Worm (Caenorhabditis elegans): ENCODE measurements around the gene Y25C1A.8.

ce11 chrII:3109533-3109932, 32.8 kb upstream of the Y25C1A.8 start:
- TF ChIP-seq him-1 (tag; optimal IDR thresholded peaks at IDR 0.05) = no peak
- no peak for TF ChIP-seq dao-5 (tag; optimal IDR thresholded peaks at IDR 0.05)
